Fruit fly (Drosophila melanogaster) whole organism, embryonic: ENCODE results near the gene Psa.

Experiments used
- Adf1 ChIP-seq: fragments of 200-800 bp; sonication (Bioruptor generic); IDR thresholded peaks from 2 replicates; pipeline ENCODE4 v1.3.6; 2022; ENCODE audit warnings: missing biosample characterization, missing genetic modification characterization
- Aef1 ChIP-seq: fragments of 200-800 bp; sonication (Bioruptor generic); IDR thresholded peaks from 3 replicates; pipeline ENCODE4 v1.3.6; 2022; ENCODE audit warnings: missing biosample characterization, missing genetic modification characterization
- Asciz ChIP-seq: fragments of 200-800 bp; sonication (Bioruptor generic); optimal IDR thresholded peaks from 2 replicates; lab custom pipeline; 2017; ENCODE audit warnings: missing biosample characterization, mild to moderate bottlenecking, missing genetic modification characterization, missing genetic modification reagents
- BtbVII ChIP-seq: fragments of 200-800 bp; sonication (Bioruptor generic); optimal IDR thresholded peaks from 3 replicates; lab custom pipeline; 2017; ENCODE audit warnings: missing biosample characterization, mild to moderate bottlenecking, missing genetic modification characterization
- CG10366 ChIP-seq: fragments of 200-800 bp; sonication (Bioruptor generic); IDR thresholded peaks from 2 replicates; pipeline ENCODE4 v1.3.6; 2022; ENCODE audit warnings: missing biosample characterization, missing genetic modification characterization
- CG12744 ChIP-seq: fragments of 200-800 bp; sonication (Bioruptor generic); optimal IDR thresholded peaks from 2 replicates; lab custom pipeline; 2016; ENCODE audit warnings: missing biosample characterization, missing genetic modification characterization
- CG1529 ChIP-seq: fragments of 200-800 bp; sonication (Bioruptor generic); optimal IDR thresholded peaks from 3 replicates; lab custom pipeline; 2018; ENCODE audit warnings: missing biosample characterization, missing genetic modification characterization
- CG18619 ChIP-seq: fragments of 200-800 bp; sonication (Bioruptor generic); optimal IDR thresholded peaks from 3 replicates; lab custom pipeline; 2017; ENCODE audit warnings: missing biosample characterization, mild to moderate bottlenecking, missing genetic modification characterization
- CG30403 ChIP-seq: fragments of 200-800 bp; sonication (Bioruptor generic); optimal IDR thresholded peaks from 3 replicates; lab custom pipeline; 2016; ENCODE audit warnings: missing biosample characterization, missing genetic modification characterization
- CG31365 ChIP-seq: fragments of 200-800 bp; sonication (Bioruptor generic); optimal IDR thresholded peaks from 2 replicates; lab custom pipeline; 2018; ENCODE audit warnings: missing biosample characterization, mild to moderate bottlenecking, missing genetic modification characterization
- CG4854 ChIP-seq: fragments of 200-800 bp; sonication (Bioruptor generic); optimal IDR thresholded peaks from 2 replicates; lab custom pipeline; 2016; ENCODE audit warnings: missing biosample characterization, missing genetic modification characterization, inconsistent platforms
- CG6654 ChIP-seq: fragments of 200-800 bp; sonication (Bioruptor generic); optimal IDR thresholded peaks from 2 replicates; lab custom pipeline; 2017; ENCODE audit warnings: missing biosample characterization, mild to moderate bottlenecking, missing genetic modification characterization
- CG7271 ChIP-seq: fragments of 200-800 bp; sonication (Bioruptor generic); optimal IDR thresholded peaks from 2 replicates; lab custom pipeline; 2018; ENCODE audit warnings: missing biosample characterization, mild to moderate bottlenecking, missing genetic modification characterization, moderate library complexity
- CG9437 ChIP-seq: fragments of 200-800 bp; sonication (Bioruptor generic); optimal IDR thresholded peaks from 2 replicates; lab custom pipeline; 2018; ENCODE audit warnings: missing biosample characterization, mild to moderate bottlenecking, missing genetic modification characterization
- CG9727 ChIP-seq: fragments of 200-800 bp; sonication (Bioruptor generic); optimal IDR thresholded peaks from 3 replicates; lab custom pipeline; 2017; ENCODE audit warnings: missing biosample characterization, mild to moderate bottlenecking, missing genetic modification characterization
- CkIIα-i1 ChIP-seq: fragments of 200-800 bp; sonication (Bioruptor generic); IDR thresholded peaks from 2 replicates; pipeline ENCODE4 v1.3.6; 2022; ENCODE audit warnings: missing biosample characterization, missing genetic modification characterization
- D19B ChIP-seq: fragments of 200-800 bp; sonication (Bioruptor generic); optimal IDR thresholded peaks from 2 replicates; lab custom pipeline; 2017; ENCODE audit warnings: missing biosample characterization, mild to moderate bottlenecking, missing genetic modification characterization
- E2f2 ChIP-seq: fragments of 200-800 bp; sonication (Bioruptor generic); IDR thresholded peaks from 2 replicates; pipeline ENCODE4 v1.3.6; 2022; ENCODE audit warnings: missing biosample characterization, missing genetic modification characterization
- HLH4C ChIP-seq: fragments of 200-800 bp; sonication (Bioruptor generic); IDR thresholded peaks from 3 replicates; pipeline ENCODE4 v1.3.6; 2022; ENCODE audit warnings: missing biosample characterization, missing genetic modification characterization; ENCODE audit not compliant: partially characterized antibody
- Jarid2 ChIP-seq: fragments of 200-800 bp; sonication (Bioruptor generic); optimal IDR thresholded peaks from 3 replicates; lab custom pipeline; 2017; ENCODE audit warnings: mild to moderate bottlenecking, missing biosample characterization, missing genetic modification reagents, missing genetic modification characterization
- Kr ChIP-seq: fragments of 200-800 bp; sonication (Bioruptor generic); optimal IDR thresholded peaks from 2 replicates; lab custom pipeline; 2017; ENCODE audit warnings: missing biosample characterization, mild to moderate bottlenecking, missing genetic modification characterization
- Lhr ChIP-seq: fragments of 200-800 bp; sonication (Bioruptor generic); optimal IDR thresholded peaks from 3 replicates; lab custom pipeline; 2017; ENCODE audit warnings: mild to moderate bottlenecking, missing biosample characterization, missing genetic modification reagents, missing genetic modification characterization
- Nf-YB ChIP-seq: fragments of 200-800 bp; sonication (Bioruptor generic); optimal IDR thresholded peaks from 3 replicates; lab custom pipeline; 2019; ENCODE audit warnings: missing biosample characterization, mild to moderate bottlenecking, missing genetic modification characterization, moderate library complexity
- YL-1 ChIP-seq: fragments of 200-800 bp; sonication (Bioruptor generic); optimal IDR thresholded peaks from 3 replicates; lab custom pipeline; 2017; ENCODE audit warnings: missing biosample characterization, mild to moderate bottlenecking, missing genetic modification characterization
- al ChIP-seq: fragments of 200-800 bp; sonication (Bioruptor generic); IDR thresholded peaks from 2 replicates; pipeline ENCODE4 v1.3.6; 2022; ENCODE audit warnings: missing biosample characterization, missing genetic modification characterization
- ase ChIP-seq: fragments of 200-800 bp; sonication (Bioruptor generic); IDR thresholded peaks from 3 replicates; pipeline ENCODE4 v1.3.6; 2022; ENCODE audit warnings: missing biosample characterization, missing genetic modification characterization
- ash1 ChIP-seq: fragments of 200-800 bp; sonication (Bioruptor generic); optimal IDR thresholded peaks from 2 replicates; lab custom pipeline; 2018; ENCODE audit warnings: missing biosample characterization, mild to moderate bottlenecking, missing genetic modification characterization
- bcd ChIP-seq: fragments of 200-800 bp; sonication (Bioruptor generic); optimal IDR thresholded peaks from 2 replicates; lab custom pipeline; 2017; ENCODE audit warnings: missing biosample characterization, mild to moderate bottlenecking, missing genetic modification characterization
- bigmax ChIP-seq: fragments of 200-800 bp; sonication (Bioruptor generic); optimal IDR thresholded peaks from 2 replicates; lab custom pipeline; 2018; ENCODE audit warnings: missing biosample characterization, mild to moderate bottlenecking, missing genetic modification characterization
- ci ChIP-seq: fragments of 200-800 bp; sonication (Bioruptor generic); IDR thresholded peaks from 3 replicates; pipeline ENCODE4 v1.3.6; 2022; ENCODE audit warnings: missing biosample characterization, missing genetic modification characterization
- corto ChIP-seq: fragments of 200-800 bp; sonication (Bioruptor generic); optimal IDR thresholded peaks from 2 replicates; lab custom pipeline; 2016; ENCODE audit warnings: missing biosample characterization, mild to moderate bottlenecking, missing genetic modification characterization, moderate library complexity
- croc ChIP-seq: fragments of 200-800 bp; sonication (Bioruptor generic); conservative IDR thresholded peaks from 3 replicates; pipeline ENCODE4 v1.3.6; 2022; ENCODE audit warnings: missing biosample characterization, missing genetic modification characterization
- crp ChIP-seq, 2 experiments: fragments of 200-800 bp; sonication (Bioruptor generic); optimal IDR thresholded peaks; 2 replicates in 1 of 2; 3 replicates in 1 of 2; lab custom pipeline; 2017; ENCODE audit warnings: missing biosample characterization in 2 of 2, missing genetic modification characterization in 2 of 2, mild to moderate bottlenecking in 1 of 2, moderate library complexity in 1 of 2
- emc ChIP-seq: fragments of 200-800 bp; sonication (Bioruptor generic); optimal IDR thresholded peaks from 2 replicates; lab custom pipeline; 2016; ENCODE audit warnings: missing biosample characterization, missing genetic modification characterization
- fd102C ChIP-seq: fragments of 200-800 bp; sonication (Bioruptor generic); optimal IDR thresholded peaks from 2 replicates; lab custom pipeline; 2018; ENCODE audit warnings: missing biosample characterization, mild to moderate bottlenecking, missing genetic modification characterization, moderate library complexity
- ham ChIP-seq: fragments of 200-800 bp; sonication (Bioruptor generic); IDR thresholded peaks from 2 replicates; pipeline ENCODE4 v1.3.6; 2022; ENCODE audit warnings: missing biosample characterization, missing genetic modification characterization
- her ChIP-seq: fragments of 200-800 bp; sonication (Bioruptor generic); optimal IDR thresholded peaks from 2 replicates; lab custom pipeline; 2016; ENCODE audit warnings: missing biosample characterization, missing genetic modification characterization
- hkb ChIP-seq, 2 experiments: fragments of 200-800 bp in 1 of 2; fragments of >200 bp in 1 of 2; sonication (Bioruptor generic) in 1 of 2; IDR thresholded peaks in 1 of 2; optimal IDR thresholded peaks in 1 of 2; 2 replicates each; pipeline versions ENCODE4 v1.3.6 to Lab custom; 2017 to 2022; ENCODE audit warnings: missing biosample characterization in 1 of 2, missing genetic modification characterization in 1 of 2
- kah ChIP-seq: fragments of 200-800 bp; sonication (Bioruptor generic); optimal IDR thresholded peaks from 2 replicates; lab custom pipeline; 2018; ENCODE audit warnings: missing biosample characterization, mild to moderate bottlenecking, missing genetic modification characterization
- lab ChIP-seq: fragments of 200-800 bp; sonication (Bioruptor generic); optimal IDR thresholded peaks from 3 replicates; lab custom pipeline; 2017; ENCODE audit warnings: missing biosample characterization, missing genetic modification characterization, mild to moderate bottlenecking, moderate library complexity, missing genetic modification reagents
- nerfin-2 ChIP-seq: fragments of 200-800 bp; sonication (Bioruptor generic); IDR thresholded peaks from 2 replicates; pipeline ENCODE4 v1.3.6; 2022; ENCODE audit warnings: missing biosample characterization, missing genetic modification characterization; ENCODE audit not compliant: partially characterized antibody
- phol ChIP-seq: fragments of 200-800 bp; sonication (Bioruptor generic); optimal IDR thresholded peaks from 3 replicates; lab custom pipeline; 2018; ENCODE audit warnings: missing biosample characterization, mild to moderate bottlenecking, missing genetic modification characterization, moderate library complexity
- psq ChIP-seq: fragments of 200-800 bp; sonication (Bioruptor generic); optimal IDR thresholded peaks from 2 replicates; lab custom pipeline; 2017; ENCODE audit warnings: missing biosample characterization, missing genetic modification characterization
- sc ChIP-seq, 3 experiments: fragments of >200 bp in 2 of 3; fragments of 200-800 bp in 1 of 3; sonication (Bioruptor generic) in 1 of 3; optimal IDR thresholded peaks; 2 replicates in 2 of 3; 3 replicates in 1 of 3; lab custom pipeline; 2017; ENCODE audit warnings: mild to moderate bottlenecking in 1 of 3, missing biosample characterization in 1 of 3, missing genetic modification characterization in 1 of 3, missing genetic modification reagents in 1 of 3
- sim ChIP-seq: fragments of 200-800 bp; sonication (Bioruptor generic); IDR thresholded peaks from 2 replicates; pipeline ENCODE4 v1.3.6; 2022; ENCODE audit warnings: missing biosample characterization, missing genetic modification characterization
- sima ChIP-seq: fragments of 200-800 bp; sonication (Bioruptor generic); optimal IDR thresholded peaks from 2 replicates; lab custom pipeline; 2016; ENCODE audit warnings: missing biosample characterization, missing genetic modification characterization
- ttk ChIP-seq: fragments of 200-800 bp; sonication (Bioruptor generic); IDR thresholded peaks from 2 replicates; pipeline ENCODE4 v2.1.2; 2022; ENCODE audit warnings: missing biosample characterization, missing genetic modification characterization
- unpg ChIP-seq: fragments of 200-800 bp; sonication (Bioruptor generic); optimal IDR thresholded peaks from 3 replicates; lab custom pipeline; 2018; ENCODE audit warnings: missing biosample characterization, mild to moderate bottlenecking, missing genetic modification characterization, moderate library complexity

Gene Psa

DNA sequence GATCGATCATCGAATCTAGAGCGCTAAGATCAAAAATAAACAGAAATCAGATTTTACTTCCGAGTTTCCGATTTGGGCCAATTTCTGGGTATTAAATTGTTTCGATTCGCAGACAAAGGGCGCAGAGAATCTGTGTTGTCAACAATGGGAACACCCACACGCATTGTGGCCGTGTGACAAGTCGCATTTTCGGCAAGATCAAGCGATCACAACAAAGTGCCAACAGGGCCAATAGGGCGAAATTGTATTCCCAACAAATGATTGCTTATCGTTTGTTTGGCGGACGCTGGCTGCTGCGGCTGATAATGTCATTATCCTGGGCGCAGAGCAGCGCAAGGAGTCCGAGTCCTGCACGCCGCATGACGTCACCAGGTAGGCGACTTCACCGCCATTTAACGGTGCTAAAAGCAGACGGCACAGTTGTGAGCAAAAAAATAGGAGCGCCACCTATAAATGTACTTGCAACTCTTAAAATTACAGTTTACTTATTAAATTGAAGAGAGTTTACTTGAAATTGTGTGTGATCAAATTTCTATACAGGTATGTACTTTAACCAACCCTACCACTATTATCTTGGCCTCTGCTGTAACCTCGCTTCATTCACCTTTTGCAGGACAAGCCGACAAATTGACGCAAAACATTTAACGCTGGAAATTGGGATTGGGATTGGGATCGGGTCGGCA is 23.5 kb upstream of the Psa start (continued):
- TF ChIP-seq nerfin-2 (GFP tag; lab: Robert Waterston, UW) (no peak), kah (no peak), lab (GFP tag; lab: Kevin White, UChicago) (peak; percentile 12), ase (GFP tag; lab: Robert Waterston, UW) (peak; percentile 44; the same call in 1 of the 3 replicates), ci (peak; percentile 77), ham (no peak), D19B (GFP tag; lab: Kevin White, UChicago) (no peak), Jarid2 (GFP tag; lab: Kevin White, UChicago) (no peak), bcd (GFP tag; lab: Kevin White, UChicago) (peak; percentile 49), Kr (GFP tag; lab: Kevin White, UChicago) (peak; percentile 83), CG10366 (GFP tag; lab: Robert Waterston, UW) (peak; percentile 58; the same call in 1 of the 2 replicates), her (GFP tag; lab: Kevin White, UChicago) (no peak), crp (GFP tag; optimal IDR thresholded peaks at IDR 0.05; lab: Kevin White, UChicago) (no peak), hkb (optimal IDR thresholded peaks at IDR 0.05; lab: Kevin White, UChicago) (no peak), hkb (GFP tag; IDR thresholded peaks at IDR 0.05; lab: Robert Waterston, UW) (peak; percentile 76), CG7271 (tag; lab: Kevin White, UChicago) (peak; percentile 98), CG1529 (GFP tag; lab: Kevin White, UChicago) (peak; percentile 27), unpg (GFP tag; lab: Kevin White, UChicago) (peak; percentile 62), phol (tag; lab: Kevin White, UChicago) (peak; percentile 69), corto (GFP tag; lab: Kevin White, UChicago) (no peak), CkIIα-i1 (GFP tag; lab: Robert Waterston, UW) (no peak), CG31365 (tag; lab: Kevin White, UChicago) (no peak), sc (optimal IDR thresholded peaks at IDR 0.05; lab: Kevin White, UChicago) (no peak), sc (GFP tag; optimal IDR thresholded peaks at IDR 0.05; lab: Kevin White, UChicago) (peak; percentile 47), CG12744 (GFP tag; lab: Kevin White, UChicago) (peak; percentile 50), Lhr (GFP tag; lab: Kevin White, UChicago) (peak; percentile 21), Adf1 (GFP tag; lab: Robert Waterston, UW) (no peak), emc (no peak), sima (no peak), E2f2 (GFP tag; lab: Robert Waterston, UW) (peak; percentile 23; the same call in 1 of the 2 replicates), Nf-YB (peak; percentile 28), BtbVII (GFP tag; lab: Kevin White, UChicago) (no peak), al (GFP tag; lab: Robert Waterston, UW) (peak; percentile 28; the same call in 1 of the 2 replicates), CG9437 (GFP tag; lab: Kevin White, UChicago) (peak; percentile 24), CG30403 (peak; percentile 50), ttk (GFP tag; lab: Robert Waterston, UW) (peak; percentile 59), croc (peak; percentile 75), fd102C (peak; percentile 97), Asciz (GFP tag; lab: Kevin White, UChicago) (no peak), CG4854 (no peak), Aef1 (GFP tag; lab: Robert Waterston, UW) (peak; percentile 17; the same call in 1 of the 3 replicates), bigmax (GFP tag; lab: Kevin White, UChicago) (no peak), CG6654 (GFP tag; lab: Kevin White, UChicago) (no peak), CG18619 (no peak), sim (GFP tag; lab: Robert Waterston, UW) (peak; percentile 84), HLH4C (no peak), YL-1 (GFP tag; lab: Kevin White, UChicago) (no peak), ash1 (GFP tag; lab: Kevin White, UChicago) (no peak), psq (GFP tag; lab: Kevin White, UChicago) (no peak), CG9727 (GFP tag; lab: Kevin White, UChicago) (no peak)
